Worm (Caenorhabditis elegans): Measurements from ENCODE around the gene F48E8.4.

ce11 chrIII:5495168-5495567 is 41.8 kb downstream of the F48E8.4 start, which contains the start of gene R02F2.8:
- TF ChIP-seq ham-2 (GFP tag; optimal IDR thresholded peaks at IDR 0.05) (no peak), unc-62 (GFP tag; optimal IDR thresholded peaks at IDR 0.05) (no peak), elt-3 (tag; optimal IDR thresholded peaks at IDR 0.05) (no peak), nhr-28 (tag; optimal IDR thresholded peaks at IDR 0.05) (no peak), bed-3 (GFP tag; optimal IDR thresholded peaks at IDR 0.05) (no peak), ceh-83 (GFP tag; optimal IDR thresholded peaks at IDR 0.05) (no peak), blmp-1 (tag; optimal IDR thresholded peaks at IDR 0.05) (no peak), unc-39 (tag; optimal IDR thresholded peaks at IDR 0.05) (no peak), sptf-1 (tag; optimal IDR thresholded peaks at IDR 0.05) (no peak)
